Worm (Caenorhabditis elegans) whole organism, L2 larva: Measurements from ENCODE around the gene F57A8.1.

Experiments
- F13H6.1 ChIP-seq: sonication (generic microtip); optimal IDR thresholded peaks from 2 replicates; lab custom pipeline; 2016; ENCODE audit warnings: missing genetic modification characterization, missing compliant biosample characterization
- ZK546.5 ChIP-seq: sonication (generic microtip); optimal IDR thresholded peaks from 2 replicates; lab custom pipeline; 2017; ENCODE audit warnings: missing biosample characterization, missing genetic modification characterization
- elt-1 ChIP-seq: fragments of 150-350 bp; optimal IDR thresholded peaks from 2 replicates; lab custom pipeline; 2014; ENCODE audit warnings: missing biosample characterization, missing genetic modification characterization
- elt-3 ChIP-seq: sonication (generic microtip); optimal IDR thresholded peaks from 2 replicates; lab custom pipeline; 2017; ENCODE audit warnings: missing biosample characterization, missing genetic modification characterization
- lin-13 ChIP-seq: fragments of 150-350 bp; optimal IDR thresholded peaks from 2 replicates; lab custom pipeline; 2014; ENCODE audit warnings: missing biosample characterization, missing genetic modification reagents, missing genetic modification characterization
- lin-39 ChIP-seq: fragments of 150-350 bp; optimal IDR thresholded peaks from 2 replicates; lab custom pipeline; 2014; ENCODE audit warnings: missing biosample characterization, missing genetic modification reagents, missing genetic modification characterization
- lsy-2 ChIP-seq, 2 experiments: fragments of 150-350 bp in 1 of 2; sonication (generic microtip) in 1 of 2; optimal IDR thresholded peaks; 2 replicates each; lab custom pipeline; 2014 to 2017; ENCODE audit warnings: missing biosample characterization in 2 of 2, missing genetic modification characterization in 2 of 2
- nhr-12 ChIP-seq: fragments of 150-350 bp; optimal IDR thresholded peaks from 2 replicates; lab custom pipeline; 2014; ENCODE audit warnings: missing biosample characterization, missing genetic modification characterization
- nhr-77 ChIP-seq: fragments of 150-350 bp; optimal IDR thresholded peaks from 2 replicates; lab custom pipeline; 2014; ENCODE audit warnings: missing biosample characterization, missing genetic modification characterization

DNA sequence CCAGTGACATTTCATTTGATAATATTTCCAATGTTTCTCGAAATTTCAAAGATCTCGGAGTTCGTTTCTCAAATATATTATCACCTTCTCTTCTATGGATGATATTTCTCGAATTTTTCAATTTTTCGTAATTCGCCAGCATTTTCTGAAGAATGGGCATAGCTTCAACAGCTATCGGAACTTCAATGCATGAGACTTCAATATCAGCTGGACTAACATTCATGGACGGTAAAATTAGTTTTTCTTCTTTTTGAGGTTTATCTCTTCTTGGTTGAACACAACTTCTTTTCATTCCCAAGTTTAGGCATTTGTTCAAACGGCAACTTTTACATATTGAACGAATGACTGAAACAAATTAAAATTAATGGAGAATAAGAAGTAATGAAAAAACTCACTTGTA lies 43.8 kb downstream of the F57A8.1 start:
- no peak for TF ChIP-seq elt-3 (tag; lab: Kevin White, UChicago)
- no peak for TF ChIP-seq nhr-77 (tag; lab: Kevin White, UChicago)
- TF ChIP-seq F13H6.1 (tag; lab: Kevin White, UChicago), result no peak
- TF ChIP-seq ZK546.5 (tag; lab: Kevin White, UChicago), result no peak
- no peak for TF ChIP-seq elt-1
- no peak for TF ChIP-seq nhr-12
- TF ChIP-seq lin-13 (GFP tag; lab: Kevin White, UChicago), result no peak
- TF ChIP-seq lsy-2 (tag; optimal IDR thresholded peaks at IDR 0.05; lab: Kevin White, UChicago), result no peak
- no peak for TF ChIP-seq lin-39 (tag; lab: Kevin White, UChicago)
